Worm (Caenorhabditis elegans) whole organism, L4 larva: ENCODE results near the gene tomm-70.
A peak's percentile ranks its signal among the peaks of the same experiment; 100 is the strongest.

Experiments used
- F26F4.8 ChIP-seq: fragments of 200-800 bp; sonication (Bioruptor generic); conservative IDR thresholded peaks from 2 replicates; pipeline ENCODE4 v1.3.6; 2022; ENCODE audit warnings: missing genetic modification characterization, missing compliant biosample characterization
- R02D3.7 ChIP-seq: fragments of 150-350 bp; sonication (generic microtip); optimal IDR thresholded peaks from 3 replicates; lab custom pipeline; 2014; ENCODE audit warnings: missing biosample characterization, missing genetic modification characterization
- T26A8.4 ChIP-seq: fragments of 200-800 bp; sonication (Bioruptor generic); IDR thresholded peaks from 2 replicates; pipeline ENCODE4 v1.3.6; 2022; ENCODE audit warnings: missing genetic modification characterization, missing compliant biosample characterization
- Y48G9A.11 ChIP-seq: fragments of 200-800 bp; sonication (Bioruptor generic); IDR thresholded peaks from 2 replicates; pipeline ENCODE4 v1.3.6; 2022; ENCODE audit warnings: missing genetic modification reagents, missing genetic modification characterization, missing compliant biosample characterization
- Y5F2A.4 ChIP-seq: fragments of 200-800 bp; sonication (Bioruptor generic); optimal IDR thresholded peaks from 2 replicates; lab custom pipeline; 2018; ENCODE audit warnings: mild to moderate bottlenecking, missing genetic modification characterization, missing compliant biosample characterization
- ZK337.2 ChIP-seq: fragments of 200-800 bp; sonication (Bioruptor generic); IDR thresholded peaks from 2 replicates; pipeline ENCODE4 v1.3.6; 2022; ENCODE audit warnings: missing genetic modification reagents, missing genetic modification characterization, missing compliant biosample characterization
- ZK546.5 ChIP-seq, 2 experiments: sonication (generic microtip); optimal IDR thresholded peaks; 2 replicates each; lab custom pipeline; 2017; ENCODE audit warnings: missing biosample characterization in 2 of 2, missing genetic modification characterization in 2 of 2
- aha-1 ChIP-seq: fragments of 150-350 bp; peaks from one replicate; lab custom pipeline; 2014; ENCODE audit warnings: missing biosample characterization, missing genetic modification characterization
- attf-4 ChIP-seq: sonication (generic microtip); optimal IDR thresholded peaks from 3 replicates; lab custom pipeline; 2017; ENCODE audit warnings: missing biosample characterization, missing genetic modification characterization
- ceh-20 ChIP-seq: fragments of 200-800 bp; sonication (Bioruptor generic); IDR thresholded peaks from 2 replicates; pipeline ENCODE4 v1.3.6; 2022; ENCODE audit warnings: missing genetic modification reagents, missing genetic modification characterization, missing compliant biosample characterization
- ceh-28 ChIP-seq: fragments of 150-350 bp; optimal IDR thresholded peaks from 2 replicates; lab custom pipeline; 2014; ENCODE audit warnings: missing biosample characterization, missing genetic modification reagents, missing genetic modification characterization
- ceh-32 ChIP-seq: sonication (generic microtip); optimal IDR thresholded peaks from 2 replicates; lab custom pipeline; 2016; ENCODE audit warnings: mild to moderate bottlenecking, missing genetic modification characterization, missing compliant biosample characterization; ENCODE audit not compliant: poor library complexity
- ceh-62 ChIP-seq: sonication (generic microtip); optimal IDR thresholded peaks from 2 replicates; lab custom pipeline; 2017; ENCODE audit warnings: missing biosample characterization, missing genetic modification characterization
- ces-1 ChIP-seq: fragments of 150-350 bp; sonication (generic microtip); optimal IDR thresholded peaks from 4 replicates; lab custom pipeline; 2014; ENCODE audit warnings: missing biosample characterization, missing genetic modification reagents, missing genetic modification characterization
- ctbp-1 ChIP-seq: fragments of 200-800 bp; sonication (Bioruptor generic); IDR thresholded peaks from 2 replicates; pipeline ENCODE4 v1.3.6; 2022; ENCODE audit warnings: missing genetic modification reagents, missing genetic modification characterization, missing compliant biosample characterization
- daf-12 ChIP-seq: fragments of 150-350 bp; optimal IDR thresholded peaks from 2 replicates; lab custom pipeline; 2014; ENCODE audit warnings: missing biosample characterization, missing genetic modification reagents, missing genetic modification characterization
- dmd-8 ChIP-seq: fragments of 200-800 bp; sonication (Bioruptor generic); IDR thresholded peaks from 2 replicates; pipeline ENCODE4 v1.3.6; 2022; ENCODE audit warnings: missing genetic modification characterization, missing compliant biosample characterization
- duxl-1 ChIP-seq: sonication (generic microtip); optimal IDR thresholded peaks from 2 replicates; lab custom pipeline; 2016; ENCODE audit warnings: mild to moderate bottlenecking, missing genetic modification characterization, moderate library complexity, missing compliant biosample characterization; ENCODE audit not compliant: poor library complexity
- fos-1 ChIP-seq: fragments of 150-350 bp; optimal IDR thresholded peaks from 2 replicates; lab custom pipeline; 2014; ENCODE audit warnings: missing biosample characterization, missing genetic modification characterization
- hif-1 ChIP-seq, 2 experiments: sonication (generic microtip); optimal IDR thresholded peaks; 2 replicates each; lab custom pipeline; 2016 to 2017; ENCODE audit warnings: missing compliant biosample characterization in 2 of 2, missing genetic modification characterization in 2 of 2, missing genetic modification reagents in 2 of 2, missing genotype in 2 of 2, mild to moderate bottlenecking in 1 of 2
- hlh-11 ChIP-seq: fragments of 200-800 bp; sonication (Bioruptor generic); optimal IDR thresholded peaks from 2 replicates; lab custom pipeline; 2018; ENCODE audit warnings: mild to moderate bottlenecking, missing genetic modification characterization, missing compliant biosample characterization
- jun-1 ChIP-seq: fragments of 150-350 bp; optimal IDR thresholded peaks from 2 replicates; lab custom pipeline; 2014; ENCODE audit warnings: missing biosample characterization, missing genetic modification reagents, missing genetic modification characterization
- lin-15B ChIP-seq: fragments of 150-350 bp; sonication (generic microtip); optimal IDR thresholded peaks from 3 replicates; lab custom pipeline; 2014; ENCODE audit warnings: missing biosample characterization, missing genetic modification characterization
- lin-29 ChIP-seq: fragments of 200-800 bp; sonication (Bioruptor generic); IDR thresholded peaks from 2 replicates; pipeline ENCODE4 v1.3.6; 2022; ENCODE audit warnings: missing genetic modification reagents, missing genetic modification characterization, missing compliant biosample characterization
- lir-3 ChIP-seq: sonication (generic microtip); optimal IDR thresholded peaks from 2 replicates; lab custom pipeline; 2016; ENCODE audit warnings: mild to moderate bottlenecking, missing genetic modification characterization, missing compliant biosample characterization
- lsy-2 ChIP-seq, 2 experiments: fragments of 150-350 bp in 1 of 2; sonication (generic microtip) in 1 of 2; optimal IDR thresholded peaks; 2 replicates each; lab custom pipeline; 2014 to 2017; ENCODE audit warnings: missing biosample characterization in 2 of 2, missing genetic modification characterization in 2 of 2
- madf-9 ChIP-seq: fragments of 200-800 bp; sonication (Bioruptor generic); conservative IDR thresholded peaks from 2 replicates; pipeline ENCODE4 v1.3.6; 2022; ENCODE audit warnings: missing genetic modification reagents, missing genetic modification characterization, missing compliant biosample characterization
- mxl-2 ChIP-seq: fragments of 200-800 bp; sonication (Bioruptor generic); conservative IDR thresholded peaks from 2 replicates; pipeline ENCODE4 v1.3.6; 2022; ENCODE audit warnings: missing genetic modification reagents, missing genetic modification characterization, missing compliant biosample characterization
- mxl-3 ChIP-seq: fragments of 200-800 bp; sonication (Bioruptor generic); optimal IDR thresholded peaks from 2 replicates; lab custom pipeline; 2018; ENCODE audit warnings: mild to moderate bottlenecking, missing genetic modification characterization, missing compliant biosample characterization
- nhr-11 ChIP-seq: fragments of 150-350 bp; optimal IDR thresholded peaks from 2 replicates; lab custom pipeline; 2014; ENCODE audit warnings: missing biosample characterization, missing genetic modification characterization
- nhr-25 ChIP-seq: sonication (generic microtip); optimal IDR thresholded peaks from 2 replicates; lab custom pipeline; 2017; ENCODE audit warnings: missing genetic modification characterization, mild to moderate bottlenecking, missing compliant biosample characterization, antibody characterized with exemption, moderate library complexity, borderline replicate concordance; ENCODE audit not compliant: insufficient read depth
- nhr-28 ChIP-seq: fragments of 150-350 bp; optimal IDR thresholded peaks from 2 replicates; lab custom pipeline; 2014; ENCODE audit warnings: missing biosample characterization, missing genetic modification characterization
- nhr-42 ChIP-seq: fragments of 200-800 bp; sonication (Bioruptor generic); IDR thresholded peaks from 2 replicates; pipeline ENCODE4 v1.3.6; 2022; ENCODE audit warnings: missing genetic modification characterization, missing compliant biosample characterization
- nhr-6 ChIP-seq: fragments of 150-350 bp; optimal IDR thresholded peaks from 2 replicates; lab custom pipeline; 2014; ENCODE audit warnings: missing biosample characterization, missing genetic modification characterization
- nhr-76 ChIP-seq: fragments of 150-350 bp; optimal IDR thresholded peaks from 2 replicates; lab custom pipeline; 2014; ENCODE audit warnings: missing biosample characterization, missing genetic modification characterization
- pqm-1 ChIP-seq: sonication (generic microtip); optimal IDR thresholded peaks from 2 replicates; lab custom pipeline; 2017; ENCODE audit warnings: missing biosample characterization, missing genetic modification characterization
- rbr-2 ChIP-seq: sonication (generic microtip); optimal IDR thresholded peaks from 2 replicates; lab custom pipeline; 2016; ENCODE audit warnings: missing genotype, missing genetic modification characterization, missing compliant biosample characterization
- saeg-2 ChIP-seq: fragments of 200-800 bp; sonication (Bioruptor generic); IDR thresholded peaks from 2 replicates; pipeline ENCODE4 v1.3.6; 2022; ENCODE audit warnings: missing genetic modification reagents, missing genetic modification characterization, missing compliant biosample characterization
- sdz-12 ChIP-seq: fragments of 200-800 bp; sonication (Bioruptor generic); optimal IDR thresholded peaks from 2 replicates; lab custom pipeline; 2018; ENCODE audit warnings: mild to moderate bottlenecking, missing genetic modification characterization, missing compliant biosample characterization
- skn-1 ChIP-seq: fragments of 150-350 bp; optimal IDR thresholded peaks from 2 replicates; lab custom pipeline; 2014; ENCODE audit warnings: missing biosample characterization, missing genetic modification characterization
- snpc-1.2 ChIP-seq: fragments of 200-800 bp; sonication (Bioruptor generic); IDR thresholded peaks from 2 replicates; pipeline ENCODE4 v1.3.6; 2022; ENCODE audit warnings: missing genetic modification reagents, missing genetic modification characterization, missing compliant biosample characterization
- snpc-4 ChIP-seq: fragments of 150-350 bp; optimal IDR thresholded peaks from 2 replicates; lab custom pipeline; 2014; ENCODE audit warnings: missing biosample characterization, missing genetic modification characterization
- spr-1 ChIP-seq: sonication (generic microtip); optimal IDR thresholded peaks from 2 replicates; lab custom pipeline; 2016; ENCODE audit warnings: mild to moderate bottlenecking, missing genetic modification characterization, missing compliant biosample characterization
- unc-62 ChIP-seq, 3 experiments: fragments of 150-350 bp in 1 of 3; sonication (generic microtip); optimal IDR thresholded peaks in 2 of 3; peaks in 1 of 3; 1 replicate in 1 of 3; 2 replicates in 2 of 3; lab custom pipeline; 2014 to 2017; ENCODE audit warnings: missing biosample characterization in 3 of 3, missing genetic modification characterization in 3 of 3, missing genetic modification reagents in 3 of 3, missing genotype in 1 of 3
- vab-7 ChIP-seq: fragments of 200-800 bp; sonication (Bioruptor generic); IDR thresholded peaks from 2 replicates; pipeline ENCODE4 v1.3.6; 2022; ENCODE audit warnings: missing genetic modification reagents, missing genetic modification characterization, missing compliant biosample characterization
- zfp-3 ChIP-seq: fragments of 200-800 bp; sonication (Bioruptor generic); conservative IDR thresholded peaks from 2 replicates; pipeline ENCODE4 v1.3.6; 2022; ENCODE audit warnings: missing genetic modification reagents, missing genetic modification characterization, missing compliant biosample characterization
- zip-11 ChIP-seq: fragments of 200-800 bp; sonication (Bioruptor generic); IDR thresholded peaks from 2 replicates; pipeline ENCODE4 v1.3.6; 2022; ENCODE audit warnings: missing genetic modification characterization, missing compliant biosample characterization
- zip-2 ChIP-seq: fragments of 150-350 bp; optimal IDR thresholded peaks from 2 replicates; lab custom pipeline; 2014; ENCODE audit warnings: missing biosample characterization, missing genetic modification characterization
- ztf-11 ChIP-seq: fragments of 150-350 bp; optimal IDR thresholded peaks from 2 replicates; lab custom pipeline; 2014; ENCODE audit warnings: missing biosample characterization, missing genetic modification characterization
- ztf-7 ChIP-seq: fragments of 150-350 bp; optimal IDR thresholded peaks from 2 replicates; lab custom pipeline; 2014; ENCODE audit warnings: missing biosample characterization, missing genetic modification characterization

tomm-70 gene

ce11 chrIII:8733237-8733636 is 21.3 kb downstream of the tomm-70 start (continued):
- TF ChIP-seq pqm-1 (tag; lab: Kevin White, UChicago): peak; percentile 32
- no peak for TF ChIP-seq mxl-2
- TF ChIP-seq ctbp-1 (GFP tag; lab: Robert Waterston, UW): no peak
- no peak for TF ChIP-seq lin-15B (tag; lab: Kevin White, UChicago)
- TF ChIP-seq rbr-2: no peak
- TF ChIP-seq aha-1 (tag; lab: Kevin White, UChicago): peak; percentile 91
- TF ChIP-seq hlh-11 (tag; lab: Kevin White, UChicago): peak; percentile 41
- TF ChIP-seq lir-3 (tag; lab: Kevin White, UChicago): no peak
- peak in 1 of 2 experiments; percentile 44 for TF ChIP-seq lsy-2 (tag; optimal IDR thresholded peaks at IDR 0.05; lab: Kevin White, UChicago)
- TF ChIP-seq Y48G9A.11 (GFP tag; lab: Robert Waterston, UW): no peak
- no peak for TF ChIP-seq saeg-2 (GFP tag; lab: Robert Waterston, UW)

ce11 chrIII:8731973-8732372 is 22.6 kb downstream of the tomm-70 start:
- TF ChIP-seq ceh-20: no peak
- TF ChIP-seq ceh-32 (tag; lab: Kevin White, UChicago): no peak
- TF ChIP-seq ztf-7 (tag; lab: Kevin White, UChicago): no peak
- no peak for TF ChIP-seq dmd-8
- peak in 1 of 2 experiments; percentile 94 for TF ChIP-seq unc-62 (GFP tag; optimal IDR thresholded peaks at IDR 0.05 in 1 of 2; lab: Kevin White, UChicago)
- TF ChIP-seq unc-62 (tag; optimal IDR thresholded peaks at IDR 0.05; lab: Kevin White, UChicago): no peak
- no peak for TF ChIP-seq ztf-11
- TF ChIP-seq lir-3 (tag; lab: Kevin White, UChicago): no peak
- TF ChIP-seq snpc-1.2 (GFP tag; lab: Robert Waterston, UW): no peak
- TF ChIP-seq ZK546.5 (tag; optimal IDR thresholded peaks at IDR 0.05; lab: Kevin White, UChicago): no peak
- TF ChIP-seq nhr-6 (tag; lab: Kevin White, UChicago): no peak
- no peak for TF ChIP-seq snpc-4 (tag; lab: Kevin White, UChicago)
- no peak for TF ChIP-seq ceh-62 (tag; lab: Kevin White, UChicago)
- no peak for TF ChIP-seq skn-1 (tag; lab: Kevin White, UChicago)
- TF ChIP-seq zip-11: no peak
- peak; percentile 35; the same call in 1 of the 2 replicates for TF ChIP-seq ctbp-1 (GFP tag; lab: Robert Waterston, UW)
- no peak for TF ChIP-seq nhr-76 (tag; lab: Kevin White, UChicago)
- no peak for TF ChIP-seq ces-1 (GFP tag; lab: Kevin White, UChicago)
- no peak for TF ChIP-seq R02D3.7 (tag; lab: Kevin White, UChicago)
- TF ChIP-seq nhr-28 (tag; lab: Kevin White, UChicago): peak; percentile 64
- TF ChIP-seq ZK337.2 (GFP tag; lab: Robert Waterston, UW): no peak
- peak; percentile 91 for TF ChIP-seq mxl-3 (GFP tag; lab: Kevin White, UChicago)
- TF ChIP-seq lin-15B (tag; lab: Kevin White, UChicago): no peak
- TF ChIP-seq nhr-25 (tag; lab: Kevin White, UChicago): no peak
- no peak for TF ChIP-seq spr-1 (tag; lab: Kevin White, UChicago)
- no peak for TF ChIP-seq sdz-12 (GFP tag; lab: Kevin White, UChicago)
- TF ChIP-seq zip-2: no peak
- TF ChIP-seq nhr-11: peak; percentile 6
- no peak for TF ChIP-seq T26A8.4 (GFP tag; lab: Robert Waterston, UW)
- no peak for TF ChIP-seq lin-29 (GFP tag; lab: Robert Waterston, UW)
- TF ChIP-seq vab-7: no peak
- TF ChIP-seq Y5F2A.4 (GFP tag; lab: Kevin White, UChicago): no peak
- no peak for TF ChIP-seq nhr-42 (GFP tag; lab: Robert Waterston, UW)
- TF ChIP-seq rbr-2: no peak
- no peak for TF ChIP-seq jun-1
- TF ChIP-seq hif-1 (tag; optimal IDR thresholded peaks at IDR 0.05; lab: Kevin White, UChicago): no peak
- no peak for TF ChIP-seq daf-12 (tag; lab: Kevin White, UChicago)
- no peak for TF ChIP-seq zfp-3
- TF ChIP-seq F26F4.8 (GFP tag; lab: Robert Waterston, UW): no peak
- TF ChIP-seq madf-9: 0 out of 2 replicates have a peak, but pooled peaks have one; percentile 2
- TF ChIP-seq fos-1 (tag; lab: Kevin White, UChicago): no peak
- TF ChIP-seq ceh-28 (tag; lab: Kevin White, UChicago): no peak
- no peak for TF ChIP-seq Y48G9A.11 (GFP tag; lab: Robert Waterston, UW)
- TF ChIP-seq attf-4 (tag; lab: Kevin White, UChicago): no peak
- TF ChIP-seq duxl-1 (tag; lab: Kevin White, UChicago): no peak
